Fruit fly (Drosophila melanogaster): ENCODE measurements around the gene mRpL36.

mRpL36 gene

dm6 chr3L:8153206-8153996 is 28.5 kb upstream of the mRpL36 start (continued):
- TF ChIP-seq bowl (GFP tag; IDR thresholded peaks at IDR 0.05), result no peak; the same call in 1 of the 2 replicates
- peak; percentile 43 for TF ChIP-seq ewg (GFP tag; optimal IDR thresholded peaks at IDR 0.05)
- peak; percentile 63 for TF ChIP-seq CG17328 (GFP tag; IDR thresholded peaks at IDR 0.05)
- no peak for TF ChIP-seq maf-S (GFP tag; optimal IDR thresholded peaks at IDR 0.05)
- TF ChIP-seq Poxn (GFP tag; IDR thresholded peaks at IDR 0.05), result no peak
- TF ChIP-seq insv (GFP tag; optimal IDR thresholded peaks at IDR 0.05), result no peak
- no peak for TF ChIP-seq Dp (GFP tag; optimal IDR thresholded peaks at IDR 0.05)
- TF ChIP-seq CG17912 (GFP tag; optimal IDR thresholded peaks at IDR 0.05), result no peak
- TF ChIP-seq mirr (GFP tag; optimal IDR thresholded peaks at IDR 0.05), result no peak
- no peak for TF ChIP-seq Nf-YA (GFP tag; IDR thresholded peaks at IDR 0.05)
- TF ChIP-seq pum (GFP tag; optimal IDR thresholded peaks at IDR 0.05), result peak; percentile 54
- peak; percentile 68 for TF ChIP-seq sisA (GFP tag; IDR thresholded peaks at IDR 0.05)
- TF ChIP-seq CG13424 (tag; optimal IDR thresholded peaks at IDR 0.05), result peak; percentile 65
- no peak for TF ChIP-seq sens-2 (GFP tag; IDR thresholded peaks at IDR 0.05)
- peak; percentile 80 for TF ChIP-seq oc (tag; optimal IDR thresholded peaks at IDR 0.05)
- TF ChIP-seq rib (GFP tag; IDR thresholded peaks at IDR 0.05), result no peak
- TF ChIP-seq CG4360 (GFP tag; IDR thresholded peaks at IDR 0.05), result peak; percentile 27; the same call in 1 of the 2 replicates
- peak; percentile 43 for TF ChIP-seq Hr3 (GFP tag; optimal IDR thresholded peaks at IDR 0.05)
- TF ChIP-seq p53 (GFP tag; optimal IDR thresholded peaks at IDR 0.05), result no peak
- no peak for TF ChIP-seq Deaf1 (tag; optimal IDR thresholded peaks at IDR 0.05)
- no peak for TF ChIP-seq CG14667 (GFP tag; IDR thresholded peaks at IDR 0.05)
- TF ChIP-seq Mes4 (GFP tag; optimal IDR thresholded peaks at IDR 0.05), result peak; percentile 34
- TF ChIP-seq CoRest (tag; optimal IDR thresholded peaks at IDR 0.05), result peak; percentile 60
- peak; percentile 75 for TF ChIP-seq vvl (GFP tag; IDR thresholded peaks at IDR 0.05)
- TF ChIP-seq CG18476 (GFP tag; optimal IDR thresholded peaks at IDR 0.05), result peak; percentile 23
- peak; percentile 49; the same call in 1 of the 2 replicates for TF ChIP-seq Lim3 (GFP tag; IDR thresholded peaks at IDR 0.05)
- TF ChIP-seq salm (tag; optimal IDR thresholded peaks at IDR 0.05), result peak; percentile 1
- no peak for TF ChIP-seq corto (GFP tag; optimal IDR thresholded peaks at IDR 0.05)
- TF ChIP-seq CG6272 (GFP tag; IDR thresholded peaks at IDR 0.05), result no peak
- TF ChIP-seq CG10147 (GFP tag; optimal IDR thresholded peaks at IDR 0.05), result no peak
- no peak for TF ChIP-seq Kr (GFP tag; optimal IDR thresholded peaks at IDR 0.05)
- no peak for TF ChIP-seq zen (tag; optimal IDR thresholded peaks at IDR 0.05)
- TF ChIP-seq CG10366 (GFP tag; IDR thresholded peaks at IDR 0.05), result peak; percentile 67
- TF ChIP-seq knrl (GFP tag; IDR thresholded peaks at IDR 0.05; ENCODE audit: partially characterized antibody), result no peak
- no peak for TF ChIP-seq twi (tag; optimal IDR thresholded peaks at IDR 0.05)
- no peak for TF ChIP-seq CG12744 (GFP tag; optimal IDR thresholded peaks at IDR 0.05)
- TF ChIP-seq exex (tag; optimal IDR thresholded peaks at IDR 0.05), result no peak
- TF ChIP-seq lmd (GFP tag; IDR thresholded peaks at IDR 0.05), result peak; percentile 59
- no peak for TF ChIP-seq CG7745 (tag; optimal IDR thresholded peaks at IDR 0.05)
- TF ChIP-seq zfh2 (GFP tag; optimal IDR thresholded peaks at IDR 0.05), result no peak
- TF ChIP-seq unpg (GFP tag; optimal IDR thresholded peaks at IDR 0.05), result peak; percentile 40
- peak; percentile 58 for TF ChIP-seq CG7839 (tag; optimal IDR thresholded peaks at IDR 0.05)
- TF ChIP-seq Spps (tag; optimal IDR thresholded peaks at IDR 0.05), result no peak
- peak; percentile 27 for TF ChIP-seq jumu (GFP tag; optimal IDR thresholded peaks at IDR 0.05)
- no peak for TF ChIP-seq al (GFP tag; IDR thresholded peaks at IDR 0.05)
- no peak for TF ChIP-seq CG17829 (tag; optimal IDR thresholded peaks at IDR 0.05)
- TF ChIP-seq CG15601 (tag; optimal IDR thresholded peaks at IDR 0.05), result no peak
- TF ChIP-seq CG16813 (GFP tag; IDR thresholded peaks at IDR 0.05; ENCODE audit: partially characterized antibody), result no peak
- peak; percentile 33 for TF ChIP-seq CG12942 (GFP tag; optimal IDR thresholded peaks at IDR 0.05)
- TF ChIP-seq usp (GFP tag; optimal IDR thresholded peaks at IDR 0.05), result no peak

All from whole organism, embryonic.